Fruit fly (Drosophila melanogaster): ENCODE results near the gene CG10063.

DNA sequence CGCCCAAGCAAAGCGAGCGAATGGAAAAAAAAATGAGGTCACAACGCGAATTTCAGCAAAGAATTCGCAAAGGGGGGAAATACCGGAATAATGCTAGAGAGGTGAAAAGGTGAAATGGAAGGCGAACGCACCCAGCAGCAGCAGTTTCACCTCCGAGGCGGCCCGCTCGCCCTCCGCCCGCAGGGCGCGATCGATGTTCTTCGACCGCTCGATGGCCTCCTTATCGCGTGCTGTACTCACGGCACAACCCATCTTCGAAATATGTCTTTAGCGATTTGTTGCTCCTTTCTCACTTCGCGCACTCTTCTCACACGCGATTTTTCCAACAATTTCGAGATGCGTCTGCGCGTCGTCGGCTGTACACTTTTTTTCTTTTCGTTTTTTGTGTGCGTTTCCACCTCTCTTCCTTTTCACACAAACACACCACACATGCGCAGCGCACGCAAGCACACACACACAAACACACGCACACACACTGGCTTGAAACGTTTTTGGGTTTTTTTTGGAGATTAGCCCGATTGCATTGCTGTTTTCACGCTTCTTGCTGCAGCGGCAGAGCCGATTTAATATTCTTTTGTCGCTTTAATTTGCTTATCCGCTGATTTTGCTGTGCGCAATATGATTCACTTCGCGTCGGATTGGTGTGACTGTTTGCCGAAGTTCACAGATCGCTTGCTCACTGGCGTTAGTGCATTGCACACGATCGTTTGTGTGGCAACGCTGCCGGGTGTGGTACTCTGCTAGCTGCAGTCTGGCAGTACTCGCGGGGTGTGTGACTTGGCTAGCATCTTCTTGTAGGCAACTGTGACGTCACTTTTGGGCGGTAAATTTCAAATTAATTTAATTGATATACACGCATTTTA is 7.4 kb upstream of the CG10063 start, which contains the start of gene Galphai:
- TF ChIP-seq lola (GFP tag; optimal IDR thresholded peaks at IDR 0.05) (no peak), psq (GFP tag; optimal IDR thresholded peaks at IDR 0.05) (no peak), CrebA (GFP tag; optimal IDR thresholded peaks at IDR 0.05; ENCODE audit: borderline replicate concordance) (no peak), Myc (optimal IDR thresholded peaks at IDR 0.05) (peak; percentile 6), Dfd (GFP tag; optimal IDR thresholded peaks at IDR 0.05) (no peak), usp (GFP tag; optimal IDR thresholded peaks at IDR 0.05) (no peak)

Data from whole organism, wandering third instar larva.